Worm (Caenorhabditis elegans) whole organism, early embryonic: ENCODE results near the gene ant-1.3.

Experiments used
- F13C5.2 ChIP-seq: sonication (generic microtip); optimal IDR thresholded peaks from 2 replicates; lab custom pipeline; 2017; ENCODE audit warnings: mild to moderate bottlenecking, missing genetic modification characterization, inconsistent platforms, missing compliant biosample characterization
- aly-1 ChIP-seq: sonication (generic microtip); optimal IDR thresholded peaks from 2 replicates; lab custom pipeline; 2016; ENCODE audit warnings: missing genetic modification characterization, missing compliant biosample characterization
- ama-1 ChIP-seq: fragments of 150-350 bp; optimal IDR thresholded peaks from 2 replicates; lab custom pipeline; 2014
- ets-7 ChIP-seq: sonication (generic microtip); optimal IDR thresholded peaks from 2 replicates; lab custom pipeline; 2016; ENCODE audit warnings: missing genotype, missing genetic modification characterization, missing compliant biosample characterization
- hnd-1 ChIP-seq: sonication (generic microtip); optimal IDR thresholded peaks from 2 replicates; lab custom pipeline; 2016; ENCODE audit warnings: missing genetic modification characterization, missing compliant biosample characterization
- scrt-1 ChIP-seq: fragments of 200-800 bp; sonication (Bioruptor generic); IDR thresholded peaks from 2 replicates; pipeline ENCODE4 v1.3.6; 2022; ENCODE audit warnings: missing genetic modification characterization, missing compliant biosample characterization
- sea-1 ChIP-seq: fragments of 200-800 bp; sonication (Bioruptor generic); conservative IDR thresholded peaks from 2 replicates; pipeline ENCODE4 v1.3.6; 2022; ENCODE audit warnings: missing genetic modification characterization, missing compliant biosample characterization
- tbx-11 ChIP-seq: fragments of 200-800 bp; sonication (Bioruptor generic); IDR thresholded peaks from 2 replicates; pipeline ENCODE4 v1.3.6; 2022; ENCODE audit warnings: missing genetic modification characterization, missing compliant biosample characterization
- tbx-37 ChIP-seq: fragments of 200-800 bp; sonication (Bioruptor generic); conservative IDR thresholded peaks from 2 replicates; pipeline ENCODE4 v1.3.6; 2022; ENCODE audit warnings: missing genetic modification reagents, missing genetic modification characterization, missing compliant biosample characterization
- tra-4 ChIP-seq: sonication (generic microtip); optimal IDR thresholded peaks from 2 replicates; lab custom pipeline; 2017; ENCODE audit warnings: missing genetic modification characterization, missing compliant biosample characterization

- TF ChIP-seq ama-1 (lab: Kevin White, UChicago) (no peak), aly-1 (tag; lab: Kevin White, UChicago) (no peak), tbx-37 (GFP tag; lab: Robert Waterston, UW) (no peak), F13C5.2 (tag; lab: Kevin White, UChicago) (no peak), sea-1 (GFP tag; lab: Robert Waterston, UW) (no peak), hnd-1 (tag; lab: Kevin White, UChicago) (no peak), ets-7 (no peak), tbx-11 (no peak), scrt-1 (GFP tag; lab: Robert Waterston, UW) (no peak), tra-4 (tag; lab: Kevin White, UChicago) (no peak)
Measured at ce11 chrIV:9757425-9757740, 48.3 kb upstream of the ant-1.3 start, which contains the start of gene nhr-97.
